Worm (Caenorhabditis elegans): ENCODE data around the gene C06E4.1.

ce11 chrIV:7240564-7240963, 42.5 kb upstream of the C06E4.1 start:
- TF ChIP-seq ces-1 (GFP tag; optimal IDR thresholded peaks at IDR 0.05) (no peak), unc-62 (GFP tag; optimal IDR thresholded peaks at IDR 0.05) (no peak), nhr-12 (tag; optimal IDR thresholded peaks at IDR 0.05) (no peak), snpc-4 (tag; optimal IDR thresholded peaks at IDR 0.05) (no peak), nhr-237 (tag; optimal IDR thresholded peaks at IDR 0.05) (no peak), ztf-11 (tag; optimal IDR thresholded peaks at IDR 0.05) (no peak)

All from whole organism, mixed stage, embryonic.